Worm (Caenorhabditis elegans) whole organism, young adult: ENCODE data around the gene apb-1.
A peak's percentile ranks its signal among the peaks of the same experiment; 100 is the strongest.

ENCODE experiments used
- B0336.3 ChIP-seq: fragments of 200-800 bp; sonication (Bioruptor generic); IDR thresholded peaks from 2 replicates; pipeline ENCODE4 v1.3.6; 2022; ENCODE audit warnings: missing genetic modification characterization, missing compliant biosample characterization
- C06A6.2 ChIP-seq: fragments of 200-800 bp; sonication (Bioruptor generic); conservative IDR thresholded peaks from 2 replicates; pipeline ENCODE4 v1.3.6; 2022; ENCODE audit warnings: missing genetic modification characterization, missing compliant biosample characterization
- D2030.7 ChIP-seq: fragments of 200-800 bp; sonication (Bioruptor generic); IDR thresholded peaks from 2 replicates; pipeline ENCODE4 v1.3.6; 2022; ENCODE audit warnings: missing genetic modification reagents, missing genetic modification characterization, missing compliant biosample characterization
- F33H1.4 ChIP-seq: fragments of 200-800 bp; sonication (Bioruptor generic); IDR thresholded peaks from 2 replicates; pipeline ENCODE4 v1.3.6; 2022; ENCODE audit warnings: missing genetic modification reagents, missing genetic modification characterization, missing compliant biosample characterization
- F39B2.1 ChIP-seq: fragments of 200-800 bp; sonication (Bioruptor generic); IDR thresholded peaks from 2 replicates; pipeline ENCODE4 v1.3.6; 2022; ENCODE audit warnings: missing genetic modification reagents, missing genetic modification characterization, missing compliant biosample characterization
- F57A8.1 ChIP-seq: fragments of 200-800 bp; sonication (Bioruptor generic); optimal IDR thresholded peaks from 2 replicates; lab custom pipeline; 2018; ENCODE audit warnings: mild to moderate bottlenecking, missing genetic modification characterization, moderate library complexity, missing compliant biosample characterization
- K12H6.12 ChIP-seq: fragments of 200-800 bp; sonication (Bioruptor generic); optimal IDR thresholded peaks from 2 replicates; lab custom pipeline; 2018; ENCODE audit warnings: mild to moderate bottlenecking, missing genetic modification characterization, missing compliant biosample characterization
- Y79H2A.3 ChIP-seq: fragments of 200-800 bp; sonication (Bioruptor generic); conservative IDR thresholded peaks from 2 replicates; pipeline ENCODE4 v1.3.6; 2022; ENCODE audit warnings: missing genetic modification reagents, missing genetic modification characterization, missing compliant biosample characterization
- Y95B8A.8 ChIP-seq: fragments of 200-800 bp; sonication (Bioruptor generic); IDR thresholded peaks from 2 replicates; pipeline ENCODE4 v1.3.6; 2022; ENCODE audit warnings: missing genetic modification reagents, missing genetic modification characterization, missing compliant biosample characterization
- akir-1 ChIP-seq: fragments of 200-800 bp; sonication (Bioruptor generic); optimal IDR thresholded peaks from 2 replicates; lab custom pipeline; 2018; ENCODE audit warnings: mild to moderate bottlenecking, missing genetic modification characterization, moderate library complexity, missing compliant biosample characterization
- ama-1 ChIP-seq, 3 experiments: fragments of 150-350 bp in 1 of 3; sonication (generic microtip) in 2 of 3; optimal IDR thresholded peaks; 2 replicates each; lab custom pipeline; 2014 to 2018; ENCODE audit warnings: missing biosample characterization in 2 of 3, missing genetic modification characterization in 2 of 3, missing genetic modification reagents in 2 of 3
- aptf-2 ChIP-seq: fragments of 200-800 bp; sonication (Bioruptor generic); conservative IDR thresholded peaks from 2 replicates; pipeline ENCODE4 v1.3.6; 2022; ENCODE audit warnings: missing genetic modification reagents, missing genetic modification characterization, missing compliant biosample characterization
- attf-3 ChIP-seq: fragments of 200-800 bp; sonication (Bioruptor generic); conservative IDR thresholded peaks from 2 replicates; pipeline ENCODE4 v1.3.6; 2022; ENCODE audit warnings: missing genetic modification reagents, missing genetic modification characterization, missing compliant biosample characterization
- attf-6 ChIP-seq: fragments of 200-800 bp; sonication (Bioruptor generic); IDR thresholded peaks from 2 replicates; pipeline ENCODE4 v1.3.6; 2022; ENCODE audit warnings: missing genetic modification reagents, missing genetic modification characterization, missing compliant biosample characterization
- bed-1 ChIP-seq: fragments of 200-800 bp; sonication (Bioruptor generic); IDR thresholded peaks from 2 replicates; pipeline ENCODE4 v1.3.6; 2022; ENCODE audit warnings: missing genetic modification reagents, missing genetic modification characterization, missing compliant biosample characterization
- cebp-1 ChIP-seq, 2 experiments: fragments of 200-800 bp in 1 of 2; sonication (Bioruptor generic) in 1 of 2; sonication (generic microtip) in 1 of 2; IDR thresholded peaks in 1 of 2; optimal IDR thresholded peaks in 1 of 2; 2 replicates each; pipeline versions ENCODE4 v1.3.6 to Lab custom; 2017 to 2022; ENCODE audit warnings: missing compliant biosample characterization in 2 of 2, missing genetic modification characterization in 2 of 2, mild to moderate bottlenecking in 1 of 2, missing genetic modification reagents in 1 of 2, moderate library complexity in 1 of 2
- ceh-27 ChIP-seq: fragments of 200-800 bp; sonication (Bioruptor generic); optimal IDR thresholded peaks from 2 replicates; lab custom pipeline; 2018; ENCODE audit warnings: mild to moderate bottlenecking, missing genetic modification characterization, moderate library complexity, missing compliant biosample characterization
- ceh-40 ChIP-seq: fragments of 200-800 bp; sonication (Bioruptor generic); IDR thresholded peaks from 2 replicates; pipeline ENCODE4 v1.3.6; 2022; ENCODE audit warnings: missing genetic modification characterization, missing compliant biosample characterization
- ceh-91 ChIP-seq: fragments of 200-800 bp; sonication (Bioruptor generic); IDR thresholded peaks from 2 replicates; pipeline ENCODE4 v1.3.6; 2022; ENCODE audit warnings: missing genetic modification reagents, missing genetic modification characterization, missing compliant biosample characterization
- egl-44 ChIP-seq: fragments of 200-800 bp; sonication (Bioruptor generic); IDR thresholded peaks from 2 replicates; pipeline ENCODE4 v1.3.6; 2022; ENCODE audit warnings: missing genetic modification reagents, missing genetic modification characterization, missing compliant biosample characterization
- egrh-3 ChIP-seq: fragments of 200-800 bp; sonication (Bioruptor generic); IDR thresholded peaks from 2 replicates; pipeline ENCODE4 v1.3.6; 2022; ENCODE audit warnings: missing genetic modification reagents, missing genetic modification characterization, missing compliant biosample characterization
- fkh-3 ChIP-seq: sonication (generic microtip); optimal IDR thresholded peaks from 2 replicates; lab custom pipeline; 2016; ENCODE audit warnings: mild to moderate bottlenecking, missing genetic modification characterization, missing compliant biosample characterization
- gei-17 ChIP-seq: fragments of 200-800 bp; sonication (Bioruptor generic); optimal IDR thresholded peaks from 2 replicates; lab custom pipeline; 2018; ENCODE audit warnings: mild to moderate bottlenecking, missing genetic modification characterization, missing compliant biosample characterization
- hlh-12 ChIP-seq: sonication (generic microtip); optimal IDR thresholded peaks from 2 replicates; lab custom pipeline; 2016; ENCODE audit warnings: missing genetic modification characterization, missing compliant biosample characterization
- hmg-1.2 ChIP-seq: fragments of 200-800 bp; sonication (Bioruptor generic); IDR thresholded peaks from 2 replicates; pipeline ENCODE4 v1.3.6; 2022; ENCODE audit warnings: missing genetic modification reagents, missing genetic modification characterization, missing compliant biosample characterization
- lag-1 ChIP-seq: fragments of 200-800 bp; sonication (Bioruptor generic); IDR thresholded peaks from 2 replicates; pipeline ENCODE4 v1.3.6; 2022; ENCODE audit warnings: missing genetic modification reagents, missing genetic modification characterization, missing compliant biosample characterization
- let-607 ChIP-seq, 2 experiments: fragments of 200-800 bp in 1 of 2; sonication (Bioruptor generic) in 1 of 2; sonication (generic microtip) in 1 of 2; optimal IDR thresholded peaks; 2 replicates each; lab custom pipeline; 2016 to 2018; ENCODE audit warnings: mild to moderate bottlenecking in 2 of 2, missing compliant biosample characterization in 2 of 2, missing genetic modification characterization in 2 of 2, moderate library complexity in 2 of 2, missing genotype in 1 of 2
- lin-26 ChIP-seq: fragments of 200-800 bp; sonication (Bioruptor generic); IDR thresholded peaks from 2 replicates; pipeline ENCODE4 v1.3.6; 2022; ENCODE audit warnings: missing genetic modification reagents, missing genetic modification characterization, missing compliant biosample characterization
- lin-35 ChIP-seq, 3 experiments: fragments of 150-350 bp in 2 of 3; sonication (generic microtip) in 1 of 3; optimal IDR thresholded peaks; 2 replicates each; lab custom pipeline; 2014 to 2018; ENCODE audit warnings: missing biosample characterization in 3 of 3, missing genetic modification characterization in 3 of 3, missing genetic modification reagents in 3 of 3
- lin-40 ChIP-seq: sonication (generic microtip); optimal IDR thresholded peaks from 2 replicates; lab custom pipeline; 2016; ENCODE audit warnings: missing genetic modification characterization, mild to moderate bottlenecking, missing compliant biosample characterization, missing genotype, missing genetic modification reagents
- lin-54 ChIP-seq: fragments of 200-800 bp; sonication (Bioruptor generic); optimal IDR thresholded peaks from 2 replicates; lab custom pipeline; 2018; ENCODE audit warnings: mild to moderate bottlenecking, missing genetic modification characterization, missing compliant biosample characterization
- lsl-1 ChIP-seq: fragments of 200-800 bp; sonication (Bioruptor generic); optimal IDR thresholded peaks from 2 replicates; lab custom pipeline; 2018; ENCODE audit warnings: mild to moderate bottlenecking, missing genetic modification characterization, moderate library complexity, missing compliant biosample characterization
- madf-10 ChIP-seq: sonication (generic microtip); optimal IDR thresholded peaks from 2 replicates; lab custom pipeline; 2016; ENCODE audit warnings: mild to moderate bottlenecking, missing genetic modification characterization, missing compliant biosample characterization
- mcd-1 ChIP-seq: fragments of 200-800 bp; sonication (Bioruptor generic); IDR thresholded peaks from 2 replicates; pipeline ENCODE4 v1.3.6; 2022; ENCODE audit warnings: missing genetic modification reagents, missing genetic modification characterization, missing compliant biosample characterization
- mel-28 ChIP-seq: sonication (generic microtip); optimal IDR thresholded peaks from 2 replicates; lab custom pipeline; 2016; ENCODE audit warnings: borderline replicate concordance, mild to moderate bottlenecking, missing genetic modification characterization, missing compliant biosample characterization
- rcor-1 ChIP-seq: fragments of 200-800 bp; sonication (Bioruptor generic); IDR thresholded peaks from 2 replicates; pipeline ENCODE4 v1.3.6; 2022; ENCODE audit warnings: missing genetic modification reagents, missing genetic modification characterization, missing compliant biosample characterization
- repo-1 ChIP-seq: sonication (generic microtip); optimal IDR thresholded peaks from 2 replicates; lab custom pipeline; 2017; ENCODE audit warnings: mild to moderate bottlenecking, missing genetic modification characterization, missing compliant biosample characterization
- sdz-38 ChIP-seq: sonication (generic microtip); optimal IDR thresholded peaks from 2 replicates; lab custom pipeline; 2016; ENCODE audit warnings: missing genotype, missing genetic modification characterization, missing compliant biosample characterization
- snpc-1.3 ChIP-seq: sonication (generic microtip); optimal IDR thresholded peaks from 2 replicates; lab custom pipeline; 2017; ENCODE audit warnings: missing genetic modification characterization, mild to moderate bottlenecking, missing compliant biosample characterization, antibody characterized with exemption, moderate library complexity, missing genotype, missing genetic modification reagents; ENCODE audit not compliant: insufficient read depth
- snpc-3.4 ChIP-seq: sonication (generic microtip); optimal IDR thresholded peaks from 2 replicates; lab custom pipeline; 2017; ENCODE audit warnings: missing genetic modification characterization, mild to moderate bottlenecking, missing compliant biosample characterization, antibody characterized with exemption, moderate library complexity, missing genotype, missing genetic modification reagents
- snpc-4 ChIP-seq, 5 experiments: fragments of 150-350 bp in 1 of 5; sonication (generic microtip) in 4 of 5; optimal IDR thresholded peaks; 2 replicates each; lab custom pipeline; 2014 to 2018; ENCODE audit warnings: missing genetic modification characterization in 5 of 5, missing biosample characterization in 3 of 5, antibody characterized with exemption in 2 of 5, mild to moderate bottlenecking in 2 of 5, missing compliant biosample characterization in 2 of 5, missing genotype in 2 of 5, moderate library complexity in 2 of 5, missing genetic modification reagents in 1 of 5
- somi-1 ChIP-seq: fragments of 200-800 bp; sonication (Bioruptor generic); optimal IDR thresholded peaks from 2 replicates; lab custom pipeline; 2018; ENCODE audit warnings: mild to moderate bottlenecking, missing genetic modification characterization, missing compliant biosample characterization
- tbp1 ChIP-seq: fragments of 200-800 bp; sonication (Bioruptor generic); optimal IDR thresholded peaks from 2 replicates; lab custom pipeline; 2018; ENCODE audit warnings: mild to moderate bottlenecking, missing genetic modification characterization, missing compliant biosample characterization
- zfh-2 ChIP-seq: fragments of 200-800 bp; sonication (Bioruptor generic); conservative IDR thresholded peaks from 2 replicates; pipeline ENCODE4 v1.3.6; 2022; ENCODE audit warnings: missing genetic modification reagents, missing genetic modification characterization, missing compliant biosample characterization
- ztf-18 ChIP-seq: sonication (generic microtip); optimal IDR thresholded peaks from 2 replicates; lab custom pipeline; 2016; ENCODE audit warnings: missing genotype, mild to moderate bottlenecking, missing genetic modification characterization, missing compliant biosample characterization
- ztf-26 ChIP-seq: sonication (generic microtip); optimal IDR thresholded peaks from 2 replicates; lab custom pipeline; 2017; ENCODE audit warnings: missing genetic modification characterization, missing compliant biosample characterization

The apb-1 gene

ce11 chrIII:2596984-2597454 is at the start of gene apb-1:
TSS of gene apb-1 (minus strand) at chrIII:2597034.
- TF ChIP-seq ztf-18 (tag; lab: Kevin White, UChicago) (peak; percentile 98), mcd-1 (GFP tag; lab: Robert Waterston, UW) (peak; percentile 93), rcor-1 (GFP tag; lab: Robert Waterston, UW) (peak; percentile 92), Y79H2A.3 (GFP tag; lab: Robert Waterston, UW) (no peak), Y95B8A.8 (GFP tag; lab: Robert Waterston, UW) (0 out of 2 replicates have a peak, but pooled peaks have one; percentile 61), ztf-26 (peak; percentile 84), tbp1 (GFP tag; lab: Kevin White, UChicago) (peak; percentile 61), snpc-3.4 (tag; lab: Kevin White, UChicago) (peak; percentile 86), snpc-4 (GFP tag; optimal IDR thresholded peaks at IDR 0.05; lab: Kevin White, UChicago) (peak; percentile 11), snpc-4 (tag; optimal IDR thresholded peaks at IDR 0.05; lab: Kevin White, UChicago) (peak; percentile 58 to 79 (median 64)), zfh-2 (GFP tag; lab: Robert Waterston, UW) (no peak), let-607 (tag; optimal IDR thresholded peaks at IDR 0.05; lab: Kevin White, UChicago) (peak in 1 of 2 experiments; percentile 73), ceh-40 (GFP tag; lab: Robert Waterston, UW) (no peak), F33H1.4 (GFP tag; lab: Robert Waterston, UW) (peak; percentile 87), K12H6.12 (tag; lab: Kevin White, UChicago) (peak; percentile 77), hlh-12 (tag; lab: Kevin White, UChicago) (no peak), somi-1 (GFP tag; lab: Kevin White, UChicago) (no peak), ceh-27 (GFP tag; lab: Kevin White, UChicago) (no peak), lin-35 (GFP tag; optimal IDR thresholded peaks at IDR 0.05; lab: Kevin White, UChicago) (peak in 2 of 3 experiments; percentile 51 to 94), D2030.7 (GFP tag; lab: Robert Waterston, UW) (peak; percentile 69), B0336.3 (peak; percentile 93), repo-1 (tag; lab: Kevin White, UChicago) (peak; percentile 79), hmg-1.2 (peak; percentile 61), egrh-3 (GFP tag; lab: Robert Waterston, UW) (peak; percentile 39; the same call in 1 of the 2 replicates), attf-3 (GFP tag; lab: Robert Waterston, UW) (no peak; the same call in 1 of the 2 replicates), aptf-2 (GFP tag; lab: Robert Waterston, UW) (no peak), lin-54 (GFP tag; lab: Kevin White, UChicago) (peak; percentile 88), fkh-3 (tag; lab: Kevin White, UChicago) (no peak), mel-28 (no peak), F39B2.1 (GFP tag; lab: Robert Waterston, UW) (no peak), F57A8.1 (no peak), lin-26 (GFP tag; lab: Robert Waterston, UW) (no peak), madf-10 (tag; lab: Kevin White, UChicago) (peak; percentile 62), sdz-38 (tag; lab: Kevin White, UChicago) (no peak), lag-1 (GFP tag; lab: Robert Waterston, UW) (no peak), lsl-1 (GFP tag; lab: Kevin White, UChicago) (peak; percentile 79), lin-40 (peak; percentile 95), bed-1 (GFP tag; lab: Robert Waterston, UW) (no peak), akir-1 (GFP tag; lab: Kevin White, UChicago) (no peak), snpc-1.3 (tag; lab: Kevin White, UChicago) (peak; percentile 63), attf-6 (0 out of 2 replicates have a peak, but pooled peaks have one; percentile 55), cebp-1 (GFP tag; IDR thresholded peaks at IDR 0.05; lab: Robert Waterston, UW) (no peak), cebp-1 (tag; optimal IDR thresholded peaks at IDR 0.05; lab: Kevin White, UChicago) (peak; percentile 91), egl-44 (peak; percentile 47; the same call in 1 of the 2 replicates), ama-1 (optimal IDR thresholded peaks at IDR 0.05; lab: Kevin White, UChicago) (peak; percentile 20), ama-1 (GFP tag; optimal IDR thresholded peaks at IDR 0.05; lab: Kevin White, UChicago) (peak in 1 of 2 experiments; percentile 58), gei-17 (peak; percentile 78), C06A6.2 (peak; percentile 83), ceh-91 (peak; percentile 56)
